Worm (Caenorhabditis elegans): ENCODE data around the gene C35D6.4.

Gene C35D6.4

DNA sequence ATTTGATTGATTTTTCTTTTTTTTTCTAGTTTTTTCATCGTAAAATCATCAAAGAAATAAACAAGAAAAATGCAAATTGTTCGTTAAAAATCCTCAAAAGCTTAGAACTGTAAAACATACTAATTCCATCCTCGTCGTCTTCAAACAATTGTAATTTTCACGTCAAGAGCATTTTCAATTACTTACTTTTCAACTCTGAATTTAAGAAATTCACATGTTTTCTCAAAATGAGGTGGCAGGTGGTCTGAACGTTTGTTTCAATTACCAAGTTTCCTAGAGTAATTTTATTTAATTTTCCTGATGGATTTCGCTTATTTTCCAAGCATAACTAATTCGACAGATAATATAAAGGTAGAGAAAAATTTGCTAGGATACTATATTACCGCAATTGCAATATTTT lies 27.4 kb upstream of the C35D6.4 start, which contains the start of gene srz-104:
Gene srz-104 (plus strand): TSS at position 301 of the 400 bp plus-strand sequence.
- TF ChIP-seq ztf-11 (tag; optimal IDR thresholded peaks at IDR 0.05) (no peak), elt-3 (tag; optimal IDR thresholded peaks at IDR 0.05) (no peak), sem-2 (GFP tag; optimal IDR thresholded peaks at IDR 0.05) (no peak), zip-8 (tag; optimal IDR thresholded peaks at IDR 0.05) (no peak), drap-1 (GFP tag; optimal IDR thresholded peaks at IDR 0.05) (no peak)

DNA sequence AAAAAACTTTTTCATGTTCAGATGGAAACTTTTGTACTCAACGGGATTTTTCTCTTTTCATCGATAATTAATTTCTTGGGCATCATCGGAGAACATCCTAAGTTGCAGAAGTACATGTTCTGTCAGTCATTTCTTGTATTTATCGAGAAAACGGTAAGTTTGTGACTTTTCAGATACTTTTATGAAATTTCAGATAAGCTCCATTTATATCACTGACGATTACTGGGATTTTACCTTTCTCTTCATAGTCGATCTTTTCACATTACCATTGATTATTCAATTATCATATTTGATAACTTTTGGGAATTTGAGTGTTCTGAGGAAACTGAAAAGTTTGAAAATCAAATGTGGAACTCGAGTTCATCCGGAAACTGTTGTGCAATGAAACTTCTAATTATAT lies 26.2 kb upstream of the C35D6.4 start, which contains the start of gene srz-105:
Gene srz-105 (plus strand): TSS at position 301 of the 400 bp plus-strand sequence.
- TF ChIP-seq ham-2 (GFP tag; optimal IDR thresholded peaks at IDR 0.05) (no peak), sem-2 (GFP tag; optimal IDR thresholded peaks at IDR 0.05) (no peak), mep-1 (tag; optimal IDR thresholded peaks at IDR 0.05) (no peak), nhr-2 (tag; optimal IDR thresholded peaks at IDR 0.05) (no peak), ces-1 (GFP tag; optimal IDR thresholded peaks at IDR 0.05) (no peak), cnd-1 (tag; optimal IDR thresholded peaks at IDR 0.05) (no peak), flh-1 (GFP tag; optimal IDR thresholded peaks at IDR 0.05) (no peak), bed-3 (GFP tag; optimal IDR thresholded peaks at IDR 0.05) (no peak), mls-2 (tag; optimal IDR thresholded peaks at IDR 0.05) (no peak), pha-4 (tag; optimal IDR thresholded peaks at IDR 0.05) (no peak), lin-32 (GFP tag; optimal IDR thresholded peaks at IDR 0.05) (no peak), lsy-2 (tag; optimal IDR thresholded peaks at IDR 0.05) (no peak), nhr-28 (tag; optimal IDR thresholded peaks at IDR 0.05) (no peak), sptf-1 (tag; optimal IDR thresholded peaks at IDR 0.05) (no peak), blmp-1 (tag; optimal IDR thresholded peaks at IDR 0.05) (no peak), elt-1 (tag; optimal IDR thresholded peaks at IDR 0.05; ENCODE audit: borderline replicate concordance, insufficient read depth) (no peak), snpc-4 (tag; optimal IDR thresholded peaks at IDR 0.05) (no peak), hlh-1 (tag; optimal IDR thresholded peaks at IDR 0.05) (no peak), ceh-39 (tag; optimal IDR thresholded peaks at IDR 0.05) (no peak), mab-5 (tag; optimal IDR thresholded peaks at IDR 0.05) (no peak)

DNA sequence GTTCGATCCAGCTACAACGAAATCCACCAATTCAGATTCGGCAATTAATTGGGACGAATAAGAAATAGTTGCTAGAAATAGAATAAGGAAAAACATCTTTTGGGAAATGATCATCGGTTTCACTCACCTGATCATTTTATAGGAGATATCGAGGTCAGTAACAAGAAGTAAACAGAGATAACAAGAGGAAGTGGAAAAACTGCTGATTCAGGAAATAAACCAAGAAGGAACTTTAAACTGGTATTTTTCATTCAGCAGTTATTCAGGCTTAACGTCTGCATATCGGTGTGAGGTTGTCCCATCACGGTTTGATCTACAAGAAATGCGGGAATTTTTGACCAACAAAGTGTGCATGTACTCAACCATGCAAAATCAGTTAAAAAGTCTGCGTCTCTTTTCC lies 22.3 kb upstream of the C35D6.4 start, which contains the start of gene K03D3.2:
Gene K03D3.2 (minus strand): TSS at position 101 of the 400 bp plus-strand sequence.
- TF ChIP-seq flh-1 (GFP tag; optimal IDR thresholded peaks at IDR 0.05) (no peak), elt-3 (tag; optimal IDR thresholded peaks at IDR 0.05) (no peak), blmp-1 (tag; optimal IDR thresholded peaks at IDR 0.05) (no peak), nhr-12 (tag; optimal IDR thresholded peaks at IDR 0.05) (no peak), bed-3 (GFP tag; optimal IDR thresholded peaks at IDR 0.05) (no peak), snpc-4 (tag; optimal IDR thresholded peaks at IDR 0.05) (no peak), zip-8 (tag; optimal IDR thresholded peaks at IDR 0.05) (no peak), cnd-1 (tag; optimal IDR thresholded peaks at IDR 0.05) (no peak), sem-2 (GFP tag; optimal IDR thresholded peaks at IDR 0.05) (no peak), mab-5 (tag; optimal IDR thresholded peaks at IDR 0.05) (no peak)

DNA sequence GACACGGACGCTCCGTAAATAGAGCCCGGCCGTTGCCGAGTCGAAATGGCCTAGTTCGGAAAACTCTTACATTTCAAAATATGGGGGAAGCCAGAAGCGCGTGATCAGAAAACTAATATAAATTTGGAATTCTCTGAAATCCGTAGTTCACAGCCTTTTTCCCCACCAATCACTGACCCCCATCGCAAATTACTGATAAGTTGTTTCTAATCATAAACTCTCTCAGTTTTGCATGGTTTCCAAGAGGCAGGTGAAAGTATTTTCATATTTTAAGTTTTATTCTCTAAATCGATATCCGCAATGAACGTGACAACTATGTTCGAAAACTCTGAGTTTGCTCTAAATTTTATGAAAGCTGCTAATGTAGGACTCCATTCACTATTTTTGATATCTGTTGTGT lies 21.6 kb upstream of the C35D6.4 start, which contains the start of gene srz-74:
Gene srz-74 (plus strand): TSS at position 301 of the 400 bp plus-strand sequence.
- no peak for TF ChIP-seq nhr-2 (tag; optimal IDR thresholded peaks at IDR 0.05)

DNA sequence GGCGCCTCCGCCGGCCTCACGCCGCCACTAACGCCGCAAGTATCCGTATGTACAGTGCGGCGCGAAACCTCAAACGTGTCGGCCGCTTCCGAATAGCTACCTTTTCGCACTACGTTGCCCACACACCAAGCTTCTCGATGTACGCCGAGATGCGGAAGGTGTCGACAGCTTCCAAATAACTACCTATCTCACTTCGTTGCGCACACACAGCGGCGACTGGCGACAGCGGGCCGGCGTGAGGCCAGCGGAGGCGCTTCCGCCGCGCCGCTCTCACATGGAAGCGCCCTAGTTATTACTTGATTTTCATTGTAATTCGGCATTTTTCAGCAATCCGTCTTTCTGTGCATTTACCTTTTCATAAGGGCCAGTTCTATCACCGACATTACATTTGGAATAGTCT lies 20.3 kb upstream of the C35D6.4 start:
- TF ChIP-seq nhr-2 (tag; optimal IDR thresholded peaks at IDR 0.05) (no peak), hlh-1 (tag; optimal IDR thresholded peaks at IDR 0.05) (no peak), nhr-28 (tag; optimal IDR thresholded peaks at IDR 0.05) (no peak), bed-3 (GFP tag; optimal IDR thresholded peaks at IDR 0.05) (no peak), sem-2 (GFP tag; optimal IDR thresholded peaks at IDR 0.05) (no peak), M03D4.4 (tag; optimal IDR thresholded peaks at IDR 0.05) (no peak)

DNA sequence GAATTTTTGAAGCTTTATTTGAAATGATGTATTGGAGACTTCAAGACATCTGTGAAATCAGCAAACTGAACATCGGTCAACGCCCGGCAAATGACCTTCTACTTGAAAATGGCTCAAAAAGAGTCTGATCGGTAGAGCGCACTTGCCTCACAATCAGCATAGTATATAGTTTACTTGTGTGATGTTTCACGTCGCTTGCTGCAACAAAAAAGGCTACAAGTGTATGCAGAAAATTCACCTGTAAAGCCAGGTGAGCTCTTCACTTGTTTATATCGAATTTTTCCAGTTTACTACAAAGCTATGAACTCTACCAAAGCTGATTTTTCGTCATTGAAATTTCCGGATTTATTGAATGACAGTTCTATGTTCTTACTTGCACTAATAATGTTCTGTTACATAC lies 18.2 kb upstream of the C35D6.4 start, which contains the start of gene srz-71:
Gene srz-71 (plus strand): TSS at position 301 of the 400 bp plus-strand sequence.
- TF ChIP-seq nhr-12 (tag; optimal IDR thresholded peaks at IDR 0.05) (no peak), pha-4 (tag; optimal IDR thresholded peaks at IDR 0.05) (no peak), blmp-1 (tag; optimal IDR thresholded peaks at IDR 0.05) (no peak), nhr-2 (tag; optimal IDR thresholded peaks at IDR 0.05) (no peak), nhr-237 (tag; optimal IDR thresholded peaks at IDR 0.05) (no peak), elt-1 (tag; optimal IDR thresholded peaks at IDR 0.05; ENCODE audit: borderline replicate concordance, insufficient read depth) (no peak), mep-1 (tag; optimal IDR thresholded peaks at IDR 0.05) (no peak)

DNA sequence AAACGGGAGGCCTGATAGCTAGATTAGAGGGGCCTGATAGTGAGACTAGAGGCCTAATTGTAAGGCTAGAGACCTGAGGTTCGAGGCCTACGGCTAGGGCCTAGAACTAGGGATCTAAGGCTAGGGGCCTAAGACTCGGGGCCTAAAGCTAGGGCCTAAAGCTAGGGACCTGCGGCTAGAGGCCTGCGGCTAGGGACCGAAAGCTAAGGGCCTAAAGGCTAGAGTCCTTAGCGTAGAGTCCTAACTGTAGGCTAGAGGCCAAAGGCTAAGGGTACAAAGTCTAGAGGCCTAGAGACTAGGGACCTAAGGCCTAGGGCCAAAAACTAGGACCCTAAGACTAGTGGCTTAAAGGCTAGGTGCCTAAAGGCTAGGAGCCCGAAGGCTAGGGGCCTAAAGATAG lies 17.7 kb upstream of the C35D6.4 start:
- TF ChIP-seq nhr-12 (tag; optimal IDR thresholded peaks at IDR 0.05) (no peak), sem-2 (GFP tag; optimal IDR thresholded peaks at IDR 0.05) (no peak), mab-5 (tag; optimal IDR thresholded peaks at IDR 0.05) (no peak), nhr-237 (tag; optimal IDR thresholded peaks at IDR 0.05) (no peak), mep-1 (tag; optimal IDR thresholded peaks at IDR 0.05) (no peak), nhr-2 (tag; optimal IDR thresholded peaks at IDR 0.05) (no peak), nhr-76 (tag; optimal IDR thresholded peaks at IDR 0.05) (no peak), cnd-1 (tag; optimal IDR thresholded peaks at IDR 0.05) (no peak), pha-4 (tag; optimal IDR thresholded peaks at IDR 0.05) (no peak), mls-2 (tag; optimal IDR thresholded peaks at IDR 0.05) (no peak)
